Worm (Caenorhabditis elegans) whole organism, late embryonic: ENCODE measurements around the gene K11G9.5.

ENCODE experiments used
- F13H6.1 ChIP-seq: sonication (generic microtip); optimal IDR thresholded peaks from 2 replicates; lab custom pipeline; 2016; ENCODE audit warnings: missing genetic modification characterization, missing compliant biosample characterization
- ama-1 ChIP-seq: fragments of 150-350 bp; optimal IDR thresholded peaks from 2 replicates; lab custom pipeline; 2014
- ceh-19 ChIP-seq: fragments of 200-800 bp; sonication (Bioruptor generic); optimal IDR thresholded peaks from 2 replicates; lab custom pipeline; 2018; ENCODE audit warnings: mild to moderate bottlenecking, missing genetic modification characterization, missing compliant biosample characterization
- fkh-10 ChIP-seq: fragments of 150-350 bp; optimal IDR thresholded peaks from 2 replicates; lab custom pipeline; 2014; ENCODE audit warnings: missing biosample characterization, missing genetic modification reagents, missing genetic modification characterization
- pag-3 ChIP-seq: sonication (generic microtip); optimal IDR thresholded peaks from 2 replicates; lab custom pipeline; 2016; ENCODE audit warnings: missing compliant biosample characterization, missing genetic modification characterization, borderline replicate concordance
- pha-2 ChIP-seq: sonication (generic microtip); optimal IDR thresholded peaks from 2 replicates; lab custom pipeline; 2017; ENCODE audit warnings: mild to moderate bottlenecking, missing genetic modification characterization, missing compliant biosample characterization
- pha-4 ChIP-seq: fragments of 150-350 bp; optimal IDR thresholded peaks from 2 replicates; lab custom pipeline; 2018; ENCODE audit warnings: missing biosample characterization, missing genetic modification reagents, missing genetic modification characterization
- tbx-2 ChIP-seq: sonication (generic microtip); optimal IDR thresholded peaks from 2 replicates; lab custom pipeline; 2016; ENCODE audit warnings: missing genetic modification characterization, missing compliant biosample characterization

DNA sequence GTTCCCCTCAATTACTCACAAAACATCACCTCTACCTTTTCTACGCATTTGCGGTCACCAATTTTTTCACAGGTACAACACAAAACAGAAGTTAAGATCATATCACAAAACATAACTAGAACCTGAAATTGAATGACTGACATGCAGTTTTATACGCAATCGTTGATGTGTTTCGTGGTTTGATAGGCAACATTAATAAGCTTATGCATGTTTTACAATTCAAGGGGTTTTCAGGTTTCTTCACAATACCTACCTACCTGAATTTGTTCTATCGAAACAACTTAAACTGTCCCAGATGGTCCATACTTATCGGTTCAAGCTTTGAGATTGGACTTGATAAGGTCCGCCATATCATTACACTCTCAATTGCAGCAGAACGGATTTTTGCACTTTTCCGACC lies 37.8 kb downstream of the K11G9.5 start:
- TF ChIP-seq ama-1 (lab: Kevin White, UChicago) (no peak), pag-3 (tag; lab: Kevin White, UChicago) (no peak), ceh-19 (GFP tag; lab: Kevin White, UChicago) (no peak), F13H6.1 (tag; lab: Kevin White, UChicago) (no peak), fkh-10 (GFP tag; lab: Kevin White, UChicago) (no peak), tbx-2 (tag; lab: Kevin White, UChicago) (no peak), pha-2 (tag; lab: Kevin White, UChicago) (no peak), pha-4 (tag; lab: Kevin White, UChicago) (no peak)
